Fruit fly (Drosophila melanogaster): ENCODE data around the gene CG1840.
A peak's percentile ranks its signal among the peaks of the same experiment; 100 is the strongest.

dm6 chrX:11852310-11852709 is 35.8 kb upstream of the CG1840 start, which contains the start of gene p24-1:
- TF ChIP-seq br (GFP tag; optimal IDR thresholded peaks at IDR 0.05) = peak; percentile 53
- TF ChIP-seq psq (GFP tag; optimal IDR thresholded peaks at IDR 0.05) = peak; percentile 50
- no peak for TF ChIP-seq Mio (GFP tag; optimal IDR thresholded peaks at IDR 0.05)
- no peak for TF ChIP-seq usp (GFP tag; optimal IDR thresholded peaks at IDR 0.05)
- peak; percentile 24 for TF ChIP-seq sv (GFP tag; optimal IDR thresholded peaks at IDR 0.05)
- TF ChIP-seq Abd-B (GFP tag; optimal IDR thresholded peaks at IDR 0.05) = no peak
- no peak for TF ChIP-seq N (GFP tag; optimal IDR thresholded peaks at IDR 0.05)
- TF ChIP-seq Vsx2 (GFP tag; optimal IDR thresholded peaks at IDR 0.05; ENCODE audit: partially characterized antibody) = no peak
- peak; percentile 34 for TF ChIP-seq OdsH (GFP tag; optimal IDR thresholded peaks at IDR 0.05)
- no peak for TF ChIP-seq woc (GFP tag; optimal IDR thresholded peaks at IDR 0.05)
- TF ChIP-seq Hr78 (GFP tag; optimal IDR thresholded peaks at IDR 0.05) = no peak
- peak; percentile 29 for TF ChIP-seq dmrt93B (GFP tag; optimal IDR thresholded peaks at IDR 0.05)
